Fruit fly (Drosophila melanogaster): ENCODE results near the gene Brd.

DNA sequence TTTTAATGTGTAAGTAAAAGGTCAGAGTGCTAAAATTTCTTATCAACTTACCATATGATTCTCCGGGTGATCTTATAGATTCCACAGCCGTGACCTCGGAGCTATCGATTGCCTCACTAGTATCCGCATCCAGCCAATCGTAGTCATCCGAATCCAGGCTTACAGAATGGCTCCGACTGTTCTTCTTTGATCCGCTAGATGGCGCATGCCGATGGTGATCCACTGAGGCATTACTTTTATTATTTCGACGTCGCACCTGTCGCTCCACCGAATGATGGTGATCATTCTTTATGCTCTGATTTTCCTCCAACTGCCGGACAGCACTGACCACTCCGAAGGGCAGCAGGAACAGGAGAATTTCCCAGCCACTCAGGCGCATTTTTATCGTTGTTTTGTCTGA is 38.7 kb downstream of the Brd start:
- TF ChIP-seq usp (GFP tag; optimal IDR thresholded peaks at IDR 0.05) (no peak), CG8478 (optimal IDR thresholded peaks at IDR 0.05) (no peak), EcR (GFP tag; optimal IDR thresholded peaks at IDR 0.05) (no peak), pan (optimal IDR thresholded peaks at IDR 0.05) (no peak), Dll (optimal IDR thresholded peaks at IDR 0.05) (no peak), psq (optimal IDR thresholded peaks at IDR 0.05) (no peak)

All from whole organism.